Worm (Caenorhabditis elegans): ENCODE measurements around the gene ZK637.14.

The ZK637.14 gene

ce11 chrIII:8873990-8874668 is 14.8 kb downstream of the ZK637.14 start (continued):
- TF ChIP-seq mep-1 (tag; optimal IDR thresholded peaks at IDR 0.05) (peak; percentile 93), pha-4 (GFP tag; IDR thresholded peaks at IDR 0.05) (no peak), pha-4 (tag; optimal IDR thresholded peaks at IDR 0.05) (no peak), mdl-1 (tag; optimal IDR thresholded peaks at IDR 0.05) (peak in 1 of 2 experiments; percentile 72), mxl-3 (GFP tag; optimal IDR thresholded peaks at IDR 0.05) (peak; percentile 43), hmg-1.1 (GFP tag; IDR thresholded peaks at IDR 0.05) (peak; percentile 86), madf-9 (GFP tag; conservative IDR thresholded peaks at IDR 0.05) (no peak), lin-39 (tag; optimal IDR thresholded peaks at IDR 0.05) (no peak), Y75B8A.6 (GFP tag; IDR thresholded peaks at IDR 0.05) (no peak), nhr-48 (tag; optimal IDR thresholded peaks at IDR 0.05) (peak; percentile 36), egl-27 (tag; optimal IDR thresholded peaks at IDR 0.05) (no peak), ztf-7 (tag; optimal IDR thresholded peaks at IDR 0.05) (peak; percentile 22), lsy-2 (tag; optimal IDR thresholded peaks at IDR 0.05) (peak; percentile 82 to 88), nhr-41 (GFP tag; IDR thresholded peaks at IDR 0.05) (no peak), php-3 (GFP tag; IDR thresholded peaks at IDR 0.05) (no peak), tag-97 (GFP tag; IDR thresholded peaks at IDR 0.05) (no peak), lin-1 (GFP tag; IDR thresholded peaks at IDR 0.05) (no peak), Y105C5A.15 (GFP tag; IDR thresholded peaks at IDR 0.05) (no peak), ceh-28 (tag; optimal IDR thresholded peaks at IDR 0.05) (no peak), mxl-2 (GFP tag; conservative IDR thresholded peaks at IDR 0.05) (no peak), lir-3 (tag; optimal IDR thresholded peaks at IDR 0.05) (no peak), F26F4.8 (GFP tag; conservative IDR thresholded peaks at IDR 0.05) (no peak), nhr-42 (GFP tag; IDR thresholded peaks at IDR 0.05) (no peak), rbr-2 (tag; optimal IDR thresholded peaks at IDR 0.05) (peak; percentile 87), snpc-1.2 (GFP tag; IDR thresholded peaks at IDR 0.05) (no peak), nhr-76 (tag; optimal IDR thresholded peaks at IDR 0.05) (no peak), Y48G9A.11 (GFP tag; IDR thresholded peaks at IDR 0.05) (no peak), D1046.2 (GFP tag; IDR thresholded peaks at IDR 0.05) (no peak), nhr-77 (tag; optimal IDR thresholded peaks at IDR 0.05) (no peak), aha-1 (tag) (peak; percentile 98), ztf-11 (tag; optimal IDR thresholded peaks at IDR 0.05) (peak; percentile 24), set-16 (GFP tag; IDR thresholded peaks at IDR 0.05) (peak; percentile 82), ZK546.5 (tag; optimal IDR thresholded peaks at IDR 0.05) (no peak), skn-1 (tag; optimal IDR thresholded peaks at IDR 0.05) (no peak)

- TF ChIP-seq F37D6.2 (tag; optimal IDR thresholded peaks at IDR 0.05) (peak; percentile 47), ceh-62 (tag; optimal IDR thresholded peaks at IDR 0.05) (no peak), nhr-28 (tag; optimal IDR thresholded peaks at IDR 0.05) (no peak), nhr-237 (tag; optimal IDR thresholded peaks at IDR 0.05) (no peak), hif-1 (tag; optimal IDR thresholded peaks at IDR 0.05) (no peak), mep-1 (tag; optimal IDR thresholded peaks at IDR 0.05) (peak; percentile 6), ZK337.2 (GFP tag; IDR thresholded peaks at IDR 0.05) (no peak), hmg-1.1 (GFP tag; IDR thresholded peaks at IDR 0.05) (peak; percentile 42), lin-38 (GFP tag; IDR thresholded peaks at IDR 0.05) (no peak), Y105C5A.15 (GFP tag; IDR thresholded peaks at IDR 0.05) (no peak), egl-27 (tag; optimal IDR thresholded peaks at IDR 0.05) (no peak), egl-43 (GFP tag; IDR thresholded peaks at IDR 0.05) (peak; percentile 61; the same call in 1 of the 2 replicates), arid-1 (GFP tag; conservative IDR thresholded peaks at IDR 0.05) (no peak), nhr-76 (tag; optimal IDR thresholded peaks at IDR 0.05) (no peak), ama-1 (optimal IDR thresholded peaks at IDR 0.05) (no peak), aha-1 (tag) (no peak), ceh-44 (GFP tag; IDR thresholded peaks at IDR 0.05) (no peak), nhr-25 (tag; optimal IDR thresholded peaks at IDR 0.05; ENCODE audit: borderline replicate concordance, insufficient read depth) (no peak), dmd-9 (GFP tag; IDR thresholded peaks at IDR 0.05) (no peak), Y75B8A.6 (GFP tag; IDR thresholded peaks at IDR 0.05) (no peak), set-16 (GFP tag; IDR thresholded peaks at IDR 0.05) (no peak; the same call in 1 of the 2 replicates), F49E8.2 (tag; optimal IDR thresholded peaks at IDR 0.05; ENCODE audit: borderline replicate concordance) (no peak), dmd-8 (GFP tag; IDR thresholded peaks at IDR 0.05) (no peak), cey-2 (tag; optimal IDR thresholded peaks at IDR 0.05; ENCODE audit: borderline replicate concordance, insufficient read depth) (no peak), R02D3.7 (tag; optimal IDR thresholded peaks at IDR 0.05) (no peak)
Measured at ce11 chrIII:8873045-8873457, 15.9 kb downstream of the ZK637.14 start.

Measured in whole organism, L4 larva.